Fruit fly (Drosophila melanogaster): Measurements from ENCODE around the gene bves.

- no peak for TF ChIP-seq Crg-1 (GFP tag; optimal IDR thresholded peaks at IDR 0.05)
- no peak for TF ChIP-seq toe (GFP tag; optimal IDR thresholded peaks at IDR 0.05)
- TF ChIP-seq CG7101 (tag; optimal IDR thresholded peaks at IDR 0.05) = no peak
- no peak for TF ChIP-seq CG5204 (GFP tag; optimal IDR thresholded peaks at IDR 0.05)
- no peak for TF ChIP-seq CG11617 (GFP tag; optimal IDR thresholded peaks at IDR 0.05)
- no peak for TF ChIP-seq CG1620 (GFP tag; optimal IDR thresholded peaks at IDR 0.05)
- TF ChIP-seq bab1 (GFP tag; optimal IDR thresholded peaks at IDR 0.05) = no peak
- TF ChIP-seq pad (GFP tag; optimal IDR thresholded peaks at IDR 0.05) = no peak
Measured at dm6 chrX:21067474-21067873, 13.7 kb downstream of the bves start, which contains the start of gene CG32512.

Measured in whole organism, adult.